Worm (Caenorhabditis elegans): ENCODE data around the gene F38B6.8.

DNA sequence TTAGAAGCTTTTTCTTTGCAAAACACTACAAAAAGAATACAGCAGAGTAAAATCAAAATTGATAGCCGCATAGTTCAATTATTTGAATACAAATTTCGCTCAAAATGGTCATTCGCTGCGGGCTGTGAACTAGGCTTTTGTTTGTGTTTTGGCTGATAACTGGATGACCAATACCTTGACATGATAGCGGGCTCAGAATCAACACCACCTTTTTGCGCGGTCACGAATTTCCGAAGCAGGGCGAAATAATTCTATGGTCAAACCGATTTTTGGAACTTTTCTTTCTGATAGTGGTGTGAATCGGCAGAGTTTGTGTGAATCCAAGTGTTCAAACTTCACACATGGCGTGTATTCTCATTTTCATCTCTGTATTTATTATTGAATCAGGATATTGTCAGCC lies 15.7 kb upstream of the F38B6.8 start, which contains the start of the genes F38B6.7 and F38B6.2:
- no peak for TF ChIP-seq ceh-16 (tag; optimal IDR thresholded peaks at IDR 0.05)
- no peak for TF ChIP-seq elt-1 (tag; optimal IDR thresholded peaks at IDR 0.05)
- no peak for TF ChIP-seq nhr-28 (tag; optimal IDR thresholded peaks at IDR 0.05)
- no peak for TF ChIP-seq nhr-25 (tag; optimal IDR thresholded peaks at IDR 0.05)
- TF ChIP-seq jun-1 (tag; optimal IDR thresholded peaks at IDR 0.05): no peak
- no peak for TF ChIP-seq ztf-4 (tag; optimal IDR thresholded peaks at IDR 0.05)
- no peak for TF ChIP-seq egl-27 (tag; optimal IDR thresholded peaks at IDR 0.05)
- TF ChIP-seq ceh-9 (tag; optimal IDR thresholded peaks at IDR 0.05): no peak

All from whole organism, L3 larva.